Worm (Caenorhabditis elegans) whole organism, midembryonic: ENCODE data around the gene F57B9.1.

Experiments
- T22C8.4 ChIP-seq: fragments of 200-800 bp; sonication (Bioruptor generic); IDR thresholded peaks from 2 replicates; pipeline ENCODE4 v1.3.6; 2022; ENCODE audit warnings: missing genetic modification characterization, missing compliant biosample characterization
- klf-2 ChIP-seq: fragments of 200-800 bp; sonication (Bioruptor generic); conservative IDR thresholded peaks from 2 replicates; pipeline ENCODE4 v1.3.6; 2022; ENCODE audit warnings: missing genetic modification reagents, missing genetic modification characterization, missing compliant biosample characterization
- med-1 ChIP-seq: sonication (generic microtip); optimal IDR thresholded peaks from 2 replicates; lab custom pipeline; 2017; ENCODE audit warnings: missing genetic modification characterization, mild to moderate bottlenecking, missing compliant biosample characterization, antibody characterized with exemption, missing genetic modification reagents; ENCODE audit not compliant: insufficient read depth
- ref-1 ChIP-seq: fragments of 200-800 bp; sonication (Bioruptor generic); conservative IDR thresholded peaks from 2 replicates; pipeline ENCODE4 v1.3.6; 2022; ENCODE audit warnings: missing genetic modification reagents, missing genetic modification characterization, missing compliant biosample characterization
- tab-1 ChIP-seq: fragments of 200-800 bp; sonication (Bioruptor generic); IDR thresholded peaks from 2 replicates; pipeline ENCODE4 v1.3.6; 2022; ENCODE audit warnings: missing genetic modification characterization, missing compliant biosample characterization

- TF ChIP-seq ref-1 (GFP tag; lab: Robert Waterston, UW) = no peak
- TF ChIP-seq klf-2 = no peak
- TF ChIP-seq med-1 (GFP tag; lab: Kevin White, UChicago) = no peak
- no peak for TF ChIP-seq tab-1 (GFP tag; lab: Robert Waterston, UW)
- peak; percentile 25; the same call in 1 of the 2 replicates for TF ChIP-seq T22C8.4
These were observed 33.2 kb upstream of the F57B9.1 start, which contains the start of gene flap-1 for ce11 chrIII:6928725-6929124.
